Fruit fly (Drosophila melanogaster) whole organism, embryonic: Measurements from ENCODE around the gene CG7065.

Source experiments
- Ada2b ChIP-seq: fragments of 200-800 bp; sonication (Bioruptor generic); IDR thresholded peaks from 2 replicates; pipeline ENCODE4 v1.3.6; 2022; ENCODE audit warnings: missing biosample characterization, missing genetic modification characterization
- BEAF-32 ChIP-seq: fragments of 200-800 bp; sonication (Bioruptor generic); optimal IDR thresholded peaks from 3 replicates; lab custom pipeline; 2017; ENCODE audit warnings: missing biosample characterization, missing genetic modification characterization, mild to moderate bottlenecking, moderate library complexity, missing genetic modification reagents
- CG11696 ChIP-seq: fragments of 200-800 bp; sonication (Bioruptor generic); IDR thresholded peaks from 2 replicates; pipeline ENCODE4 v1.3.6; 2022; ENCODE audit warnings: missing biosample characterization, missing genetic modification characterization
- CG12155 ChIP-seq: fragments of 200-800 bp; sonication (Bioruptor generic); optimal IDR thresholded peaks from 3 replicates; lab custom pipeline; 2016; ENCODE audit warnings: missing biosample characterization, missing genetic modification characterization
- CG12391 ChIP-seq: fragments of 200-800 bp; sonication (Bioruptor generic); optimal IDR thresholded peaks from 3 replicates; lab custom pipeline; 2018; ENCODE audit warnings: missing biosample characterization, mild to moderate bottlenecking, missing genetic modification characterization, moderate library complexity
- CG14965 ChIP-seq: fragments of 200-800 bp; sonication (Bioruptor generic); optimal IDR thresholded peaks from 2 replicates; lab custom pipeline; 2016; ENCODE audit warnings: missing biosample characterization, missing genetic modification characterization, borderline replicate concordance
- CG16815 ChIP-seq: fragments of 200-800 bp; sonication (Bioruptor generic); optimal IDR thresholded peaks from 3 replicates; lab custom pipeline; 2017; ENCODE audit warnings: missing biosample characterization, mild to moderate bottlenecking, missing genetic modification characterization
- CG16863 ChIP-seq: fragments of 200-800 bp; sonication (Bioruptor generic); optimal IDR thresholded peaks from 3 replicates; lab custom pipeline; 2016; ENCODE audit warnings: missing biosample characterization, missing genetic modification characterization
- CG17361 ChIP-seq: fragments of 200-800 bp; sonication (Bioruptor generic); IDR thresholded peaks from 3 replicates; pipeline ENCODE4 v1.3.6; 2022; ENCODE audit warnings: missing biosample characterization, missing genetic modification characterization
- CG2678 ChIP-seq: fragments of 200-800 bp; sonication (Bioruptor generic); optimal IDR thresholded peaks from 3 replicates; lab custom pipeline; 2019; ENCODE audit warnings: missing biosample characterization, mild to moderate bottlenecking, missing genetic modification characterization, moderate library complexity
- CG2712 ChIP-seq: fragments of 200-800 bp; optimal IDR thresholded peaks from 3 replicates; lab custom pipeline; 2019; ENCODE audit warnings: missing biosample characterization, mild to moderate bottlenecking, missing genetic modification characterization, moderate library complexity
- CG32772 ChIP-seq: fragments of 200-800 bp; sonication (Bioruptor generic); IDR thresholded peaks from 2 replicates; pipeline ENCODE4 v1.3.6; 2022; ENCODE audit warnings: missing biosample characterization, missing genetic modification characterization
- CG34376 ChIP-seq: fragments of 200-800 bp; sonication (Bioruptor generic); optimal IDR thresholded peaks from 2 replicates; lab custom pipeline; 2018; ENCODE audit warnings: missing biosample characterization, mild to moderate bottlenecking, missing genetic modification characterization
- CG3847 ChIP-seq: fragments of 200-800 bp; sonication (Bioruptor generic); IDR thresholded peaks from 2 replicates; pipeline ENCODE4 v1.3.6; 2022; ENCODE audit warnings: missing biosample characterization, missing genetic modification characterization
- CG3995 ChIP-seq: fragments of 200-800 bp; sonication (Bioruptor generic); optimal IDR thresholded peaks from 3 replicates; lab custom pipeline; 2016; ENCODE audit warnings: missing biosample characterization, missing genetic modification characterization
- CG4820 ChIP-seq: fragments of 200-800 bp; sonication (Bioruptor generic); optimal IDR thresholded peaks from 3 replicates; lab custom pipeline; 2016; ENCODE audit warnings: missing biosample characterization, missing genetic modification characterization
- CG6254 ChIP-seq: fragments of 200-800 bp; sonication (Bioruptor generic); optimal IDR thresholded peaks from 3 replicates; lab custom pipeline; 2017; ENCODE audit warnings: mild to moderate bottlenecking, missing biosample characterization, missing genetic modification reagents, missing genetic modification characterization
- CG6813 ChIP-seq: fragments of 200-800 bp; sonication (Bioruptor generic); optimal IDR thresholded peaks from 2 replicates; lab custom pipeline; 2017; ENCODE audit warnings: missing biosample characterization, missing genetic modification characterization, mild to moderate bottlenecking, moderate library complexity, missing genetic modification reagents
- CG8359 ChIP-seq: fragments of 200-800 bp; sonication (Bioruptor generic); optimal IDR thresholded peaks from 2 replicates; lab custom pipeline; 2017; ENCODE audit warnings: missing biosample characterization, mild to moderate bottlenecking, missing genetic modification characterization, borderline replicate concordance
- CG9932 ChIP-seq: fragments of 200-800 bp; sonication (Bioruptor generic); IDR thresholded peaks from 2 replicates; pipeline ENCODE4 v1.3.6; 2022; ENCODE audit warnings: missing biosample characterization, missing genetic modification characterization
- Chrac-16 ChIP-seq: fragments of 200-800 bp; sonication (Bioruptor generic); optimal IDR thresholded peaks from 3 replicates; lab custom pipeline; 2016; ENCODE audit warnings: missing biosample characterization, missing genetic modification characterization
- Deaf1 ChIP-seq: fragments of 200-800 bp; optimal IDR thresholded peaks from 3 replicates; lab custom pipeline; 2019; ENCODE audit warnings: missing biosample characterization, mild to moderate bottlenecking, missing genetic modification characterization, moderate library complexity
- Doc2 ChIP-seq: fragments of 200-800 bp; sonication (Bioruptor generic); IDR thresholded peaks from 2 replicates; pipeline ENCODE4 v1.3.6; 2022; ENCODE audit warnings: missing biosample characterization, missing genetic modification characterization
- Drgx ChIP-seq: fragments of 200-800 bp; sonication (Bioruptor generic); IDR thresholded peaks from 2 replicates; pipeline ENCODE4 v1.3.6; 2022; ENCODE audit warnings: missing biosample characterization, missing genetic modification characterization
- Fer3 ChIP-seq: fragments of 200-800 bp; sonication (Bioruptor generic); optimal IDR thresholded peaks from 2 replicates; lab custom pipeline; 2018; ENCODE audit warnings: missing biosample characterization, mild to moderate bottlenecking, missing genetic modification characterization, moderate library complexity
- HLH4C ChIP-seq: fragments of 200-800 bp; sonication (Bioruptor generic); IDR thresholded peaks from 3 replicates; pipeline ENCODE4 v1.3.6; 2022; ENCODE audit warnings: missing biosample characterization, missing genetic modification characterization; ENCODE audit not compliant: partially characterized antibody
- Hand ChIP-seq: fragments of 200-800 bp; sonication (Bioruptor generic); optimal IDR thresholded peaks from 2 replicates; lab custom pipeline; 2017; ENCODE audit warnings: mild to moderate bottlenecking, missing biosample characterization, missing genetic modification reagents, missing genetic modification characterization
- HmgD ChIP-seq: fragments of 200-800 bp; sonication (Bioruptor generic); optimal IDR thresholded peaks from 3 replicates; lab custom pipeline; 2016; ENCODE audit warnings: missing biosample characterization, missing genetic modification characterization
- Hr3 ChIP-seq: fragments of 200-800 bp; sonication (Bioruptor generic); optimal IDR thresholded peaks from 3 replicates; lab custom pipeline; 2016; ENCODE audit warnings: missing biosample characterization, missing genetic modification characterization
- Kr ChIP-seq: fragments of 200-800 bp; sonication (Bioruptor generic); optimal IDR thresholded peaks from 2 replicates; lab custom pipeline; 2017; ENCODE audit warnings: missing biosample characterization, mild to moderate bottlenecking, missing genetic modification characterization
- Lim3 ChIP-seq: fragments of 200-800 bp; sonication (Bioruptor generic); IDR thresholded peaks from 2 replicates; pipeline ENCODE4 v1.3.6; 2022; ENCODE audit warnings: missing biosample characterization, missing genetic modification characterization
- Oli ChIP-seq: fragments of 200-800 bp; sonication (Bioruptor generic); optimal IDR thresholded peaks from 2 replicates; lab custom pipeline; 2018; ENCODE audit warnings: missing biosample characterization, mild to moderate bottlenecking, missing genetic modification characterization, moderate library complexity
- Pdp1 ChIP-seq, 2 experiments: fragments of 200-800 bp; sonication (Bioruptor generic); optimal IDR thresholded peaks; 3 replicates each; lab custom pipeline; 2016; ENCODE audit warnings: missing biosample characterization in 2 of 2, missing genetic modification characterization in 2 of 2, mild to moderate bottlenecking in 1 of 2, moderate library complexity in 1 of 2
- Ptx1 ChIP-seq: fragments of 200-800 bp; sonication (Bioruptor generic); IDR thresholded peaks from 2 replicates; pipeline ENCODE4 v1.3.6; 2022; ENCODE audit warnings: missing biosample characterization, missing genetic modification characterization
- Sox102F ChIP-seq: fragments of 200-800 bp; sonication (Bioruptor generic); optimal IDR thresholded peaks from 2 replicates; lab custom pipeline; 2018; ENCODE audit warnings: missing biosample characterization, mild to moderate bottlenecking, missing genetic modification characterization, moderate library complexity
- Ssrp ChIP-seq: fragments of 200-800 bp; sonication (Bioruptor generic); optimal IDR thresholded peaks from 2 replicates; lab custom pipeline; 2018; ENCODE audit warnings: missing biosample characterization, mild to moderate bottlenecking, missing genetic modification characterization, moderate library complexity
- al ChIP-seq: fragments of 200-800 bp; sonication (Bioruptor generic); IDR thresholded peaks from 2 replicates; pipeline ENCODE4 v1.3.6; 2022; ENCODE audit warnings: missing biosample characterization, missing genetic modification characterization
- bbx ChIP-seq: fragments of 200-800 bp; sonication (Bioruptor generic); IDR thresholded peaks from 2 replicates; pipeline ENCODE4 v1.3.6; 2022; ENCODE audit warnings: missing biosample characterization, missing genetic modification characterization; ENCODE audit not compliant: partially characterized antibody
- cad ChIP-seq: fragments of >200 bp; optimal IDR thresholded peaks from 2 replicates; lab custom pipeline; 2017; ENCODE audit warnings: missing biosample characterization, missing genetic modification characterization
- esg ChIP-seq: fragments of 200-800 bp; sonication (Bioruptor generic); conservative IDR thresholded peaks from 2 replicates; pipeline ENCODE4 v1.3.6; 2022; ENCODE audit warnings: missing biosample characterization, missing genetic modification characterization
- exex ChIP-seq: fragments of 200-800 bp; sonication (Bioruptor generic); optimal IDR thresholded peaks from 4 replicates; lab custom pipeline; 2018; ENCODE audit warnings: missing biosample characterization, mild to moderate bottlenecking, missing genetic modification characterization, moderate library complexity
- gem ChIP-seq: fragments of 200-800 bp; sonication (Bioruptor generic); optimal IDR thresholded peaks from 2 replicates; lab custom pipeline; 2019; ENCODE audit warnings: missing biosample characterization, mild to moderate bottlenecking, missing genetic modification characterization, moderate library complexity
- grau ChIP-seq: fragments of 200-800 bp; optimal IDR thresholded peaks from 3 replicates; lab custom pipeline; 2019; ENCODE audit warnings: missing biosample characterization, mild to moderate bottlenecking, missing genetic modification characterization, moderate library complexity
- row ChIP-seq: fragments of 200-800 bp; sonication (Bioruptor generic); IDR thresholded peaks from 3 replicates; pipeline ENCODE4 v1.3.6; 2022; ENCODE audit warnings: missing biosample characterization, missing genetic modification characterization
- seq ChIP-seq: fragments of 200-800 bp; sonication (Bioruptor generic); IDR thresholded peaks from 2 replicates; pipeline ENCODE4 v1.3.6; 2022; ENCODE audit warnings: missing biosample characterization, missing genetic modification characterization
- shn ChIP-seq: fragments of 200-800 bp; sonication (Bioruptor generic); optimal IDR thresholded peaks from 3 replicates; lab custom pipeline; 2016; ENCODE audit warnings: missing biosample characterization, missing genetic modification characterization
- slbo ChIP-seq: fragments of 200-800 bp; sonication (Bioruptor generic); IDR thresholded peaks from 2 replicates; pipeline ENCODE4 v1.3.6; 2022; ENCODE audit warnings: missing biosample characterization, missing genetic modification characterization
- slou ChIP-seq: fragments of 200-800 bp; sonication (Bioruptor generic); optimal IDR thresholded peaks from 3 replicates; lab custom pipeline; 2016; ENCODE audit warnings: missing biosample characterization, missing genetic modification characterization
- tgo ChIP-seq: fragments of 200-800 bp; sonication (Bioruptor generic); IDR thresholded peaks from 3 replicates; pipeline ENCODE4 v1.3.6; 2022; ENCODE audit warnings: missing biosample characterization, missing genetic modification characterization
- unpg ChIP-seq: fragments of 200-800 bp; sonication (Bioruptor generic); optimal IDR thresholded peaks from 3 replicates; lab custom pipeline; 2018; ENCODE audit warnings: missing biosample characterization, mild to moderate bottlenecking, missing genetic modification characterization, moderate library complexity

The CG7065 gene

dm6 chrX:9155134-9155533 is 12.8 kb downstream of the CG7065 start (continued):
- TF ChIP-seq CG9932 (GFP tag; lab: Robert Waterston, UW) (peak; percentile 44), bbx (GFP tag; lab: Robert Waterston, UW) (no peak), CG12155 (peak; percentile 52), CG14965 (no peak), CG3995 (GFP tag; lab: Kevin White, UChicago) (peak; percentile 4), esg (GFP tag; lab: Robert Waterston, UW) (peak; percentile 38; the same call in 1 of the 2 replicates), unpg (peak; percentile 55), cad (GFP tag; lab: Kevin White, UChicago) (no peak), CG32772 (GFP tag; lab: Robert Waterston, UW) (0 out of 2 replicates have a peak, but pooled peaks have one; percentile 21), CG6254 (GFP tag; lab: Kevin White, UChicago) (peak; percentile 55), Oli (tag; lab: Kevin White, UChicago) (peak; percentile 67), Sox102F (peak; percentile 65), CG16863 (GFP tag; lab: Kevin White, UChicago) (peak; percentile 36), Pdp1 (GFP tag; optimal IDR thresholded peaks at IDR 0.05; lab: Kevin White, UChicago) (peak in 1 of 2 experiments; percentile 24), Ada2b (GFP tag; lab: Robert Waterston, UW) (peak; percentile 51; the same call in 1 of the 2 replicates), CG6813 (GFP tag; lab: Kevin White, UChicago) (peak; percentile 63), Lim3 (GFP tag; lab: Robert Waterston, UW) (no peak), grau (tag; lab: Kevin White, UChicago) (peak; percentile 61), Hand (GFP tag; lab: Kevin White, UChicago) (peak; percentile 24), row (GFP tag; lab: Robert Waterston, UW) (peak; percentile 71), CG2712 (peak; percentile 75), Drgx (peak; percentile 50), Ptx1 (GFP tag; lab: Robert Waterston, UW) (peak; percentile 65), Ssrp (peak; percentile 49), CG11696 (GFP tag; lab: Robert Waterston, UW) (no peak), CG16815 (GFP tag; lab: Kevin White, UChicago) (peak; percentile 14), CG4820 (GFP tag; lab: Kevin White, UChicago) (peak; percentile 37), Doc2 (GFP tag; lab: Robert Waterston, UW) (no peak), BEAF-32 (GFP tag; lab: Kevin White, UChicago) (no peak), Deaf1 (tag; lab: Kevin White, UChicago) (peak; percentile 25), CG2678 (tag; lab: Kevin White, UChicago) (peak; percentile 83), Hr3 (GFP tag; lab: Kevin White, UChicago) (peak; percentile 36), tgo (GFP tag; lab: Robert Waterston, UW) (peak; percentile 25; the same call in 1 of the 3 replicates), exex (no peak), HLH4C (GFP tag; lab: Robert Waterston, UW) (no peak), HmgD (GFP tag; lab: Kevin White, UChicago) (no peak), seq (0 out of 2 replicates have a peak, but pooled peaks have one; percentile 13), slbo (peak; percentile 34; the same call in 1 of the 2 replicates), shn (GFP tag; lab: Kevin White, UChicago) (no peak), CG17361 (GFP tag; lab: Robert Waterston, UW) (peak; percentile 64; the same call in 2 of the 3 replicates), CG8359 (GFP tag; lab: Kevin White, UChicago) (peak; percentile 25), slou (GFP tag; lab: Kevin White, UChicago) (peak; percentile 58), CG3847 (GFP tag; lab: Robert Waterston, UW) (peak; percentile 52), Fer3 (tag; lab: Kevin White, UChicago) (peak; percentile 57), CG34376 (no peak), gem (peak; percentile 78), Kr (GFP tag; lab: Kevin White, UChicago) (no peak), CG12391 (tag; lab: Kevin White, UChicago) (peak; percentile 59), Chrac-16 (GFP tag; lab: Kevin White, UChicago) (peak; percentile 29), al (GFP tag; lab: Robert Waterston, UW) (no peak)
